Fruit fly (Drosophila melanogaster): ENCODE measurements around the gene Ocho.

The Ocho gene

DNA sequence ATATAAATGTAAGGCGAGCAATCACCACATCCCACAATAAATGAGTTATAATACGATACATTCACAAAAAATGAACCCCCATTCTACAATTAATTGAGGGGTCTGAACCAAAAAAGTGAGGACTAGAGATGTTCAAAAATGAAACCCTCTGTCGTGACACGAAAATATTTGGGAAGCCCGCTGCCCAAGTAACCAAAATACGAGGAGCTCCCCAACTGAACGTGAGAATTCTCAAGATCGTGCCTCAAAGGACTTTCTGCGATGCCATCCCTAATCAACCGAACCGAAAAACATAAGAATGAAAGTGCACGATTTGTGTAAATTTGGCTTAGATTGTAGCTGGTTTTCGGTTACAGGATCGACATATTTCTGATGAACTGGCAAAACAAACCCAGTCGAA, at the start of gene Ocho:
TSS of gene Ocho (plus strand) at position 336 of the 400 bp plus-strand sequence.
- TF ChIP-seq CG30431 (GFP tag; optimal IDR thresholded peaks at IDR 0.05) (no peak), Fer1 (GFP tag; optimal IDR thresholded peaks at IDR 0.05) (no peak), CG2712 (tag; optimal IDR thresholded peaks at IDR 0.05) (peak; percentile 6), CG17568 (GFP tag; optimal IDR thresholded peaks at IDR 0.05) (no peak), CG2129 (GFP tag; IDR thresholded peaks at IDR 0.05; ENCODE audit: partially characterized antibody) (peak; percentile 61), CG15696 (tag; optimal IDR thresholded peaks at IDR 0.05) (peak; percentile 72), CG6791 (GFP tag; IDR thresholded peaks at IDR 0.05; ENCODE audit: partially characterized antibody) (peak; percentile 57; the same call in 2 of the 3 replicates), gcm (GFP tag; optimal IDR thresholded peaks at IDR 0.05) (peak; percentile 4), BEAF-32 (GFP tag; optimal IDR thresholded peaks at IDR 0.05) (peak; percentile 67), stwl (tag; optimal IDR thresholded peaks at IDR 0.05) (peak; percentile 3), bbx (GFP tag; IDR thresholded peaks at IDR 0.05; ENCODE audit: partially characterized antibody) (peak; percentile 51; the same call in 1 of the 2 replicates), sens (GFP tag) (peak; percentile 75), CG11085 (GFP tag; IDR thresholded peaks at IDR 0.05) (no peak), Dll (GFP tag; IDR thresholded peaks at IDR 0.05; ENCODE audit: partially characterized antibody) (peak; percentile 64; the same call in 3 of the 4 replicates), CG17829 (tag; optimal IDR thresholded peaks at IDR 0.05) (peak; percentile 17), Scr (GFP tag; IDR thresholded peaks at IDR 0.05; ENCODE audit: partially characterized antibody) (peak; percentile 60), CG16813 (GFP tag; IDR thresholded peaks at IDR 0.05; ENCODE audit: partially characterized antibody) (peak; percentile 76; the same call in 2 of the 3 replicates), dmrt11E (tag; optimal IDR thresholded peaks at IDR 0.05) (peak; percentile 59), CG12104 (GFP tag; optimal IDR thresholded peaks at IDR 0.05) (no peak), CG10959 (GFP tag; IDR thresholded peaks at IDR 0.05) (peak; percentile 63), CG4360 (GFP tag; IDR thresholded peaks at IDR 0.05) (no peak), row (GFP tag; IDR thresholded peaks at IDR 0.05) (peak; percentile 57), kni (GFP tag; optimal IDR thresholded peaks at IDR 0.05) (peak; percentile 17), sqz (GFP tag; optimal IDR thresholded peaks at IDR 0.05) (peak; percentile 19), prd (optimal IDR thresholded peaks at IDR 0.05) (no peak), prd (GFP tag; IDR thresholded peaks at IDR 0.05) (peak; percentile 35; the same call in 1 of the 3 replicates), amos (GFP tag; IDR thresholded peaks at IDR 0.05; ENCODE audit: partially characterized antibody) (peak; percentile 40; the same call in 1 of the 2 replicates), nerfin-1 (tag; optimal IDR thresholded peaks at IDR 0.05) (no peak), hbn (GFP tag; IDR thresholded peaks at IDR 0.05; ENCODE audit: partially characterized antibody) (peak; percentile 19; the same call in 1 of the 2 replicates), eve (GFP tag; optimal IDR thresholded peaks at IDR 0.05) (peak in 1 of 2 experiments; percentile 13), Doc3 (GFP tag; IDR thresholded peaks at IDR 0.05; ENCODE audit: partially characterized antibody) (peak; percentile 40; the same call in 1 of the 3 replicates), Pdp1 (GFP tag; optimal IDR thresholded peaks at IDR 0.05) (no peak), CG8089 (GFP tag; optimal IDR thresholded peaks at IDR 0.05) (no peak), CG4404 (GFP tag; IDR thresholded peaks at IDR 0.05) (peak; percentile 45), HLH54F (GFP tag; optimal IDR thresholded peaks at IDR 0.05) (no peak), Max (GFP tag; optimal IDR thresholded peaks at IDR 0.05) (no peak), fd102C (GFP tag; optimal IDR thresholded peaks at IDR 0.05) (no peak), Opbp (GFP tag; IDR thresholded peaks at IDR 0.05; ENCODE audit: partially characterized antibody) (peak; percentile 64; the same call in 2 of the 3 replicates), chm (GFP tag; IDR thresholded peaks at IDR 0.05) (0 out of 2 replicates have a peak, but pooled peaks have one; percentile 20), CG8765 (GFP tag; IDR thresholded peaks at IDR 0.05) (peak; percentile 27; the same call in 1 of the 2 replicates), zfh1 (GFP tag; IDR thresholded peaks at IDR 0.05) (peak; percentile 57; the same call in 2 of the 3 replicates), gsb-n (tag; optimal IDR thresholded peaks at IDR 0.05) (peak; percentile 0), NK7.1 (GFP tag; optimal IDR thresholded peaks at IDR 0.05) (no peak), Sry-δ (GFP tag; optimal IDR thresholded peaks at IDR 0.05) (peak; percentile 38), Xrp1 (GFP tag; IDR thresholded peaks at IDR 0.05) (peak; percentile 40; the same call in 1 of the 2 replicates)
